Fruit fly (Drosophila melanogaster): ENCODE data around the gene Cyp18a1.

The Cyp18a1 gene

dm6 chrX:18692948-18693502 lies at the start of gene Cyp18a1:
Gene Cyp18a1 (minus strand): TSS chrX:18693042.
- no peak for TF ChIP-seq CG17801 (GFP tag; optimal IDR thresholded peaks at IDR 0.05; ENCODE audit: partially characterized antibody)

dm6 chrX:18739795-18740194 lies 47.0 kb upstream of the Cyp18a1 start, which contains the start of gene CG6873:
Gene CG6873 (minus strand): TSS chrX:18739895.
- no peak for TF ChIP-seq CG17801 (GFP tag; optimal IDR thresholded peaks at IDR 0.05; ENCODE audit: partially characterized antibody)

dm6 chrX:18726270-18726669 lies 33.4 kb upstream of the Cyp18a1 start, which contains the start of gene CCKLR-17D1:
Gene CCKLR-17D1 (minus strand): TSS chrX:18726572.
- no peak for TF ChIP-seq CG17801 (GFP tag; optimal IDR thresholded peaks at IDR 0.05; ENCODE audit: partially characterized antibody)

- TF ChIP-seq CG17801 (GFP tag; optimal IDR thresholded peaks at IDR 0.05; ENCODE audit: partially characterized antibody), result no peak
These were observed 32.7 kb upstream of the Cyp18a1 start, which contains the start of gene CG42302 for dm6 chrX:18725572-18725971. Gene CG42302 (minus strand): TSS chrX:18725672.

dm6 chrX:18709565-18709964 lies 16.7 kb upstream of the Cyp18a1 start, which contains the start of gene Cyp308a1:
Gene Cyp308a1 (plus strand): TSS chrX:18709865.
- TF ChIP-seq CG17801 (GFP tag; optimal IDR thresholded peaks at IDR 0.05; ENCODE audit: partially characterized antibody), result no peak

dm6 chrX:18703875-18704274 lies 11.0 kb upstream of the Cyp18a1 start:
- no peak for TF ChIP-seq CG17801 (GFP tag; optimal IDR thresholded peaks at IDR 0.05; ENCODE audit: partially characterized antibody)

dm6 chrX:18702245-18702644 lies 9.4 kb upstream of the Cyp18a1 start:
- no peak for TF ChIP-seq CG17801 (GFP tag; optimal IDR thresholded peaks at IDR 0.05; ENCODE audit: partially characterized antibody)

- no peak for TF ChIP-seq CG17801 (GFP tag; optimal IDR thresholded peaks at IDR 0.05; ENCODE audit: partially characterized antibody)
These were observed 8.9 kb upstream of the Cyp18a1 start for dm6 chrX:18701752-18702151.

- no peak for TF ChIP-seq CG17801 (GFP tag; optimal IDR thresholded peaks at IDR 0.05; ENCODE audit: partially characterized antibody)
These were observed 7.7 kb upstream of the Cyp18a1 start for dm6 chrX:18700586-18700985.

- TF ChIP-seq CG17801 (GFP tag; optimal IDR thresholded peaks at IDR 0.05; ENCODE audit: partially characterized antibody), result no peak
These were observed 6.7 kb upstream of the Cyp18a1 start for dm6 chrX:18699268-18700140.

- no peak for TF ChIP-seq CG17801 (GFP tag; optimal IDR thresholded peaks at IDR 0.05; ENCODE audit: partially characterized antibody)
These were observed 2.8 kb upstream of the Cyp18a1 start for dm6 chrX:18695603-18696002.

- TF ChIP-seq CG17801 (GFP tag; optimal IDR thresholded peaks at IDR 0.05; ENCODE audit: partially characterized antibody), result no peak
These were observed 7.1 kb downstream of the Cyp18a1 start, which contains the start of gene phtm for dm6 chrX:18685726-18686125. Gene phtm (plus strand): TSS chrX:18685766.

dm6 chrX:18684928-18685327 lies 7.9 kb downstream of the Cyp18a1 start:
- no peak for TF ChIP-seq CG17801 (GFP tag; optimal IDR thresholded peaks at IDR 0.05; ENCODE audit: partially characterized antibody)

dm6 chrX:18684504-18684903 lies 8.3 kb downstream of the Cyp18a1 start:
- no peak for TF ChIP-seq CG17801 (GFP tag; optimal IDR thresholded peaks at IDR 0.05; ENCODE audit: partially characterized antibody)

dm6 chrX:18682815-18683214 lies 10.0 kb downstream of the Cyp18a1 start:
- no peak for TF ChIP-seq CG17801 (GFP tag; optimal IDR thresholded peaks at IDR 0.05; ENCODE audit: partially characterized antibody)

dm6 chrX:18681410-18681809 lies 11.4 kb downstream of the Cyp18a1 start:
- no peak for TF ChIP-seq CG17801 (GFP tag; optimal IDR thresholded peaks at IDR 0.05; ENCODE audit: partially characterized antibody)
